Fruit fly (Drosophila melanogaster): ENCODE measurements around the gene Myt1.
A peak's percentile ranks its signal among the peaks of the same experiment; 100 is the strongest.

The Myt1 gene

DNA sequence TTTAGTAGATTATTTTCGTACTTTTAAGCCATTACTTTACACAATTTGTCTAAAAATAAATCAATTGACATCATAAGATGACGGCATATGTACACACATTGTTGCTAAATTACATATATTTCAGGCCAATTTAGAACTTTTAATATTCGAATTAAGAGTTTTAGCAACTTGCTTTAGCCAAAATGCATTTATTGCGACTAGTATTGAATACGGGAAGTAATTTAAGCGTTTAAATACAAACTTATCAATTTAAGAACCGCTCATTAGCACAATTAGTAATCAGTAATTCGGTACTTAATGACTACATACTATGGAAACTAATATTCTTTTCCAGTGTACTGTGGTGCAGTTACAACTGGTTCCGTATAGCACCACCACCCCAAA lies 29.8 kb upstream of the Myt1 start (continued):
- TF ChIP-seq tna (GFP tag; IDR thresholded peaks at IDR 0.05; ENCODE audit: partially characterized antibody) (no peak), CG10959 (GFP tag; IDR thresholded peaks at IDR 0.05) (no peak), CG2202 (tag; optimal IDR thresholded peaks at IDR 0.05) (no peak), unc-4 (GFP tag; IDR thresholded peaks at IDR 0.05; ENCODE audit: partially characterized antibody) (no peak), nmo (GFP tag; optimal IDR thresholded peaks at IDR 0.05) (peak; percentile 57), CoRest (tag; optimal IDR thresholded peaks at IDR 0.05) (peak; percentile 41), CG4707 (GFP tag; optimal IDR thresholded peaks at IDR 0.05) (no peak), Six4 (GFP tag; optimal IDR thresholded peaks at IDR 0.05) (no peak), CHES-1-like (GFP tag; optimal IDR thresholded peaks at IDR 0.05) (no peak), Gsc (GFP tag; IDR thresholded peaks at IDR 0.05) (no peak)

DNA sequence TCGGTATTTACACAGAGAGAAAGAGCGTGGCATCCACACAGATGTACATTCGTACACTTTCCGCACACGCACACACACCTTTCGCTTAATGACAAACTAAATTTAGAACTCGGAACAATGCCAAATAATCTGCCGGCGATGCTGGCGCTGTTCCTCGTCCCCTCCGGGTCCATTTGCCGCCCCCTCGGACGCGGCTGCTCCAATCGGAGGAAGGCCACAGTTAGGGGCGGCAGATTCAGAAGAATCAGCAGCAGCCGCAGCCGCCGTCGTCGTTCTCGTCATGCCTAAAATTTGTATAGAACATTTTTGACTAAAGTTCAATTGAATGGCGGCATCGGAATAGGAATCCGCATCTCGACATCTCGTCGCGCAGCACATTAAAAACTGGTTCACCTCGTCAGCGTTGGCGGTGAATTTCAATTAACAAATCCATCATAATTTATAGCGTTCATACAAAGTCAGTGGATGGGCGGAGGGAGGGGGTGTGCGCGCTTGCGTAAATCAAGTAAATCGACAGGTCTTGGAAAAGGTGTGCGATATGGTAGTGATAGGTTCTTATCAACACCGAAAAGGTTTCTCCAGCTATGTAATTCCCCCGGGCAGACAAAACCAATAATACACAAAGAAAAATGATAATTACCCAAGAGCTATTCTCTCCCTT lies 29.3 kb upstream of the Myt1 start:
- TF ChIP-seq Atf-2 (GFP tag; optimal IDR thresholded peaks at IDR 0.05) (no peak), croc (GFP tag; conservative IDR thresholded peaks at IDR 0.05) (no peak), nau (GFP tag; optimal IDR thresholded peaks at IDR 0.05) (peak; percentile 6), scrt (GFP tag; optimal IDR thresholded peaks at IDR 0.05) (no peak), CHES-1-like (GFP tag; optimal IDR thresholded peaks at IDR 0.05) (peak; percentile 6), B-H2 (GFP tag; optimal IDR thresholded peaks at IDR 0.05) (peak; percentile 11), NFAT (GFP tag; IDR thresholded peaks at IDR 0.05) (0 out of 2 replicates have a peak, but pooled peaks have one; percentile 3), CG18262 (tag; optimal IDR thresholded peaks at IDR 0.05) (no peak), gro (GFP tag; optimal IDR thresholded peaks at IDR 0.05) (peak; percentile 9), lab (GFP tag; optimal IDR thresholded peaks at IDR 0.05) (peak; percentile 63), sd (tag; optimal IDR thresholded peaks at IDR 0.05) (peak; percentile 72), BEAF-32 (GFP tag; optimal IDR thresholded peaks at IDR 0.05) (no peak), ci (GFP tag; IDR thresholded peaks at IDR 0.05) (peak; percentile 32; the same call in 1 of the 3 replicates), cg (GFP tag; optimal IDR thresholded peaks at IDR 0.05) (peak; percentile 3), crol (GFP tag; IDR thresholded peaks at IDR 0.05) (peak; percentile 82), Asciz (GFP tag; optimal IDR thresholded peaks at IDR 0.05) (peak; percentile 12), slou (GFP tag; optimal IDR thresholded peaks at IDR 0.05) (no peak), sug (tag; optimal IDR thresholded peaks at IDR 0.05) (peak; percentile 39), HmgZ (tag; optimal IDR thresholded peaks at IDR 0.05) (peak; percentile 4), otp (GFP tag; IDR thresholded peaks at IDR 0.05) (peak; percentile 54; the same call in 1 of the 3 replicates), D19A (tag; optimal IDR thresholded peaks at IDR 0.05) (no peak), mirr (GFP tag; optimal IDR thresholded peaks at IDR 0.05) (peak; percentile 19), Med (GFP tag) (peak; percentile 31), Adf1 (GFP tag; IDR thresholded peaks at IDR 0.05) (peak; percentile 71), pan (optimal IDR thresholded peaks at IDR 0.05) (no peak), pan (GFP tag; optimal IDR thresholded peaks at IDR 0.05 in 1 of 2, IDR thresholded peaks at IDR 0.05 in 1 of 2) (peak in 1 of 2 experiments; percentile 59), CG12769 (tag; optimal IDR thresholded peaks at IDR 0.05) (peak; percentile 40), psq (GFP tag; optimal IDR thresholded peaks at IDR 0.05) (no peak), CG6654 (GFP tag; optimal IDR thresholded peaks at IDR 0.05) (no peak), chinmo (GFP tag; IDR thresholded peaks at IDR 0.05; ENCODE audit: partially characterized antibody) (0 out of 4 replicates have a peak, but pooled peaks have one; percentile 73), Vsx1 (GFP tag; optimal IDR thresholded peaks at IDR 0.05) (no peak), ftz-f1 (GFP tag; optimal IDR thresholded peaks at IDR 0.05) (peak; percentile 88), CG14860 (GFP tag; IDR thresholded peaks at IDR 0.05; ENCODE audit: partially characterized antibody) (no peak), odd (GFP tag; optimal IDR thresholded peaks at IDR 0.05) (peak; percentile 15), Pdp1 (GFP tag; optimal IDR thresholded peaks at IDR 0.05) (peak in 1 of 2 experiments; percentile 95), exex (tag; optimal IDR thresholded peaks at IDR 0.05) (peak; percentile 62), GATAe (GFP tag; conservative IDR thresholded peaks at IDR 0.05) (peak; percentile 24; the same call in 1 of the 2 replicates), CG10543 (GFP tag; optimal IDR thresholded peaks at IDR 0.05) (peak; percentile 70)

Data from whole organism, embryonic.